Fruit fly (Drosophila melanogaster): ENCODE measurements around the gene CG1806.

The CG1806 gene

DNA sequence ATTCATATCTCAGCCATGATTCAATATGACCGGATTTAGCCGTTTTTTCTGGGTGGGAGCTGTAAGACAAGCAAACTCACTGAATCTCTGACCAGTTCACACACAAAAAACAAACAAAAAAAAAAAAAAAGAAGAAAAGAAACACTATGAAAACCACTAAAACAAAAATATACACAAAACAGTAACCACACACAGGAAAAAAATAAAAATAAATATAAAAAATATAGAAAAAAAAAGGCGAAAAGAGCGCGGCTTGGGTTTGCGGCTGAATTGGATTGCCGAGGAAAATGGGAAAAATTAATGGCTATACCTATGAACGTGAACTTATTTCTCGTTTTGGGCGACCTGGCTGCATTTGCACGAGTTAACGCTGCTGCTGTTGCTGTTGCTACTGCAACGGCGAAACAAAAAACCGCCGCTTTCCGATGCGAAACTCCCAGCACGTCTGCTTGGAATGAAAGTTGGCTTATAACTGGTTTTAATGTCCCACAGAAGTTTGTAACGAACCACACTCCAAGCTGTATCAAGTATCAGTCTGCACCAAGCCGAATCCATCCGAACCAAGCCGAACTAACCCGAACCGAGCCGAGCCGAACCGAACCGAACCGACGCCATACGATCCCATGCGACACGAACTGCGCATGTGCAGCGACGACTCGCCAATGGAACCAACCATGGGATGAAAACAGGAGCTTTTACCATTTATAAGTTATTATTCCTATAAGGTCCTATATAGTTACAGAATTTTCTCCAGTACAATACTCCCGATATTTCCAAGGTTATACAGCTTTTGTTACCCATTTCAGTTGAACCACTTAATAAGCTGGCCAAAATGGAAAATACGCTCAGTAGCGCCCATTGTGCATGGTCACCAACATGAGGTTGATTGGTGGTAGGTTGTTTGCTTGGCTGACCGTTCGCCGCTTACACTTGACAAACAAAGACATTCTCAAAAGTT lies 3.3 kb upstream of the CG1806 start, which contains the start of gene fw (continued):
- peak in 1 of 3 experiments; percentile 23 for TF ChIP-seq lola (GFP tag; optimal IDR thresholded peaks at IDR 0.05)
- TF ChIP-seq gsb-n (tag; optimal IDR thresholded peaks at IDR 0.05), result no peak
- no peak for TF ChIP-seq CG15073 (GFP tag; optimal IDR thresholded peaks at IDR 0.05)
- no peak for TF ChIP-seq CG11504 (tag; optimal IDR thresholded peaks at IDR 0.05)
- TF ChIP-seq bcd (GFP tag; optimal IDR thresholded peaks at IDR 0.05), result no peak
- TF ChIP-seq sna (GFP tag; IDR thresholded peaks at IDR 0.05; ENCODE audit: partially characterized antibody), result no peak
- TF ChIP-seq CG10267 (tag; optimal IDR thresholded peaks at IDR 0.05), result peak; percentile 9
- TF ChIP-seq CG3407 (GFP tag; optimal IDR thresholded peaks at IDR 0.05), result no peak
- peak; percentile 31; the same call in 1 of the 2 replicates for TF ChIP-seq CG10366 (GFP tag; IDR thresholded peaks at IDR 0.05)
- TF ChIP-seq mam (GFP tag; optimal IDR thresholded peaks at IDR 0.05), result peak; percentile 20
- no peak for TF ChIP-seq kni (GFP tag; optimal IDR thresholded peaks at IDR 0.05)
- TF ChIP-seq lbe (GFP tag; optimal IDR thresholded peaks at IDR 0.05), result peak; percentile 66
- peak; percentile 41; the same call in 1 of the 2 replicates for TF ChIP-seq E2f1 (GFP tag; IDR thresholded peaks at IDR 0.05)
- TF ChIP-seq ap (GFP tag; IDR thresholded peaks at IDR 0.05), result 0 out of 2 replicates have a peak, but pooled peaks have one; percentile 23
- no peak for TF ChIP-seq CG12942 (GFP tag; optimal IDR thresholded peaks at IDR 0.05)
- peak; percentile 1 for TF ChIP-seq tin (GFP tag; optimal IDR thresholded peaks at IDR 0.05)
- peak; percentile 16 for TF ChIP-seq CG7786 (GFP tag; optimal IDR thresholded peaks at IDR 0.05)
- no peak for TF ChIP-seq bowl (GFP tag; IDR thresholded peaks at IDR 0.05)
- peak; percentile 63 for TF ChIP-seq unpg (GFP tag; optimal IDR thresholded peaks at IDR 0.05)
- TF ChIP-seq CG16813 (GFP tag; IDR thresholded peaks at IDR 0.05; ENCODE audit: partially characterized antibody), result no peak
- TF ChIP-seq CG6254 (GFP tag; optimal IDR thresholded peaks at IDR 0.05), result no peak
- TF ChIP-seq fru (optimal IDR thresholded peaks at IDR 0.05), result no peak
- TF ChIP-seq tap (tag; optimal IDR thresholded peaks at IDR 0.05), result peak; percentile 3
- TF ChIP-seq Hand (GFP tag; optimal IDR thresholded peaks at IDR 0.05), result no peak
- TF ChIP-seq CG8359 (GFP tag; optimal IDR thresholded peaks at IDR 0.05; ENCODE audit: borderline replicate concordance), result no peak
- TF ChIP-seq hkb (optimal IDR thresholded peaks at IDR 0.05), result no peak
- peak; percentile 17; the same call in 1 of the 2 replicates for TF ChIP-seq hkb (GFP tag; IDR thresholded peaks at IDR 0.05)
- no peak for TF ChIP-seq Elba2 (GFP tag; optimal IDR thresholded peaks at IDR 0.05)
- TF ChIP-seq pfk (GFP tag; optimal IDR thresholded peaks at IDR 0.05), result no peak
- TF ChIP-seq Aef1 (GFP tag; IDR thresholded peaks at IDR 0.05), result no peak
- TF ChIP-seq Taf1 (GFP tag; IDR thresholded peaks at IDR 0.05), result no peak
- TF ChIP-seq bbx (GFP tag; IDR thresholded peaks at IDR 0.05; ENCODE audit: partially characterized antibody), result 0 out of 2 replicates have a peak, but pooled peaks have one; percentile 21
- no peak for TF ChIP-seq gce (GFP tag; IDR thresholded peaks at IDR 0.05)
- TF ChIP-seq chn (GFP tag; optimal IDR thresholded peaks at IDR 0.05), result no peak
- TF ChIP-seq wek (GFP tag; optimal IDR thresholded peaks at IDR 0.05), result no peak
- no peak for TF ChIP-seq twi (tag; optimal IDR thresholded peaks at IDR 0.05)
- TF ChIP-seq Trl (optimal IDR thresholded peaks at IDR 0.05), result no peak
- TF ChIP-seq Trl (GFP tag; optimal IDR thresholded peaks at IDR 0.05), result peak; percentile 21
- no peak for TF ChIP-seq pros (GFP tag; optimal IDR thresholded peaks at IDR 0.05)
- peak; percentile 12 for TF ChIP-seq CG12071 (GFP tag; optimal IDR thresholded peaks at IDR 0.05)
- TF ChIP-seq Hsf (GFP tag; optimal IDR thresholded peaks at IDR 0.05), result peak; percentile 28
- TF ChIP-seq CG12236 (GFP tag; optimal IDR thresholded peaks at IDR 0.05), result no peak
- TF ChIP-seq CG12769 (tag; optimal IDR thresholded peaks at IDR 0.05), result peak; percentile 77
- no peak for TF ChIP-seq Poxn (GFP tag; IDR thresholded peaks at IDR 0.05)
- no peak for TF ChIP-seq Sry-δ (GFP tag; optimal IDR thresholded peaks at IDR 0.05)
- peak; percentile 39 for TF ChIP-seq CG16863 (GFP tag; optimal IDR thresholded peaks at IDR 0.05)
- TF ChIP-seq Max (GFP tag; optimal IDR thresholded peaks at IDR 0.05), result no peak
- peak; percentile 35 for TF ChIP-seq org-1 (GFP tag; optimal IDR thresholded peaks at IDR 0.05)
- TF ChIP-seq CG14860 (GFP tag; IDR thresholded peaks at IDR 0.05; ENCODE audit: partially characterized antibody), result no peak
